Worm (Caenorhabditis elegans) whole organism, L1 larva: ENCODE measurements around the gene F31D4.5.

Experiments
- F16B12.6 ChIP-seq: fragments of 150-350 bp; optimal IDR thresholded peaks from 2 replicates; lab custom pipeline; 2014; ENCODE audit warnings: missing biosample characterization, missing genetic modification characterization
- Y116A8C.19 ChIP-seq: sonication (generic microtip); optimal IDR thresholded peaks from 2 replicates; lab custom pipeline; 2016; ENCODE audit warnings: missing compliant biosample characterization, missing genetic modification characterization, borderline replicate concordance
- aly-2 ChIP-seq: fragments of 150-350 bp; optimal IDR thresholded peaks from 2 replicates; lab custom pipeline; 2014; ENCODE audit warnings: missing biosample characterization, missing genetic modification characterization
- blmp-1 ChIP-seq: fragments of 150-350 bp; optimal IDR thresholded peaks from 2 replicates; lab custom pipeline; 2014; ENCODE audit warnings: missing biosample characterization, missing genetic modification characterization
- ceh-82 ChIP-seq, 3 experiments: fragments of 150-350 bp in 1 of 3; sonication (generic microtip) in 2 of 3; optimal IDR thresholded peaks; 2 replicates each; lab custom pipeline; 2014 to 2017; ENCODE audit warnings: missing biosample characterization in 3 of 3, missing genetic modification characterization in 3 of 3
- efl-1 ChIP-seq, 4 experiments: fragments of 150-350 bp; optimal IDR thresholded peaks in 3 of 4; peaks in 1 of 4; 1 replicate in 1 of 4; 2 replicates in 3 of 4; lab custom pipeline; 2014; ENCODE audit warnings: missing biosample characterization in 2 of 4, missing genetic modification characterization in 2 of 4, missing genetic modification reagents in 2 of 4
- elt-2 ChIP-seq: sonication (generic microtip); optimal IDR thresholded peaks from 2 replicates; lab custom pipeline; 2016; ENCODE audit warnings: missing genetic modification characterization, mild to moderate bottlenecking, inconsistent platforms, missing compliant biosample characterization, missing genetic modification reagents
- ets-5 ChIP-seq: fragments of 200-800 bp; sonication (Bioruptor generic); IDR thresholded peaks from 2 replicates; pipeline ENCODE4 v1.3.6; 2022; ENCODE audit warnings: missing genetic modification characterization, missing compliant biosample characterization
- hlh-4 ChIP-seq: sonication (generic microtip); optimal IDR thresholded peaks from 2 replicates; lab custom pipeline; 2016; ENCODE audit warnings: mild to moderate bottlenecking, missing genetic modification characterization, missing compliant biosample characterization
- isw-1 ChIP-seq: fragments of 200-800 bp; sonication (Bioruptor generic); IDR thresholded peaks from 2 replicates; pipeline ENCODE4 v1.3.6; 2022; ENCODE audit warnings: missing genetic modification characterization, missing compliant biosample characterization
- lin-14 ChIP-seq: fragments of 200-800 bp; sonication (Bioruptor generic); optimal IDR thresholded peaks from 2 replicates; lab custom pipeline; 2018; ENCODE audit warnings: mild to moderate bottlenecking, missing genetic modification characterization, moderate library complexity, missing compliant biosample characterization
- lin-15B ChIP-seq: fragments of 150-350 bp; sonication (generic microtip); optimal IDR thresholded peaks from 3 replicates; lab custom pipeline; 2014; ENCODE audit warnings: missing biosample characterization, missing genetic modification characterization
- lir-3 ChIP-seq: sonication (generic microtip); optimal IDR thresholded peaks from 2 replicates; lab custom pipeline; 2016; ENCODE audit warnings: mild to moderate bottlenecking, missing genetic modification characterization, moderate library complexity, missing compliant biosample characterization; ENCODE audit not compliant: poor library complexity
- mab-9 ChIP-seq: fragments of 200-800 bp; sonication (Bioruptor generic); IDR thresholded peaks from 2 replicates; pipeline ENCODE4 v1.3.6; 2022; ENCODE audit warnings: missing genetic modification reagents, missing genetic modification characterization, missing compliant biosample characterization
- mep-1 ChIP-seq: fragments of 150-350 bp; optimal IDR thresholded peaks from 2 replicates; lab custom pipeline; 2014; ENCODE audit warnings: missing biosample characterization, missing genetic modification characterization
- nhr-28 ChIP-seq: fragments of 150-350 bp; optimal IDR thresholded peaks from 2 replicates; lab custom pipeline; 2014; ENCODE audit warnings: missing biosample characterization, missing genetic modification characterization
- nhr-76 ChIP-seq: sonication (generic microtip); optimal IDR thresholded peaks from 2 replicates; lab custom pipeline; 2017; ENCODE audit warnings: missing biosample characterization, missing genetic modification characterization
- nhr-77 ChIP-seq: fragments of 150-350 bp; optimal IDR thresholded peaks from 2 replicates; lab custom pipeline; 2014; ENCODE audit warnings: missing biosample characterization, missing genetic modification characterization
- nhr-85 ChIP-seq: sonication (generic microtip); peaks from one replicate; lab custom pipeline; 2016; ENCODE audit warnings: missing genetic modification characterization, inconsistent platforms, missing compliant biosample characterization
- pag-3 ChIP-seq: sonication (generic microtip); optimal IDR thresholded peaks from 2 replicates; lab custom pipeline; 2017; ENCODE audit warnings: missing genetic modification characterization, mild to moderate bottlenecking, missing compliant biosample characterization, antibody characterized with exemption, borderline replicate concordance; ENCODE audit not compliant: insufficient read depth
- pqm-1 ChIP-seq: sonication (generic microtip); optimal IDR thresholded peaks from 3 replicates; lab custom pipeline; 2017; ENCODE audit warnings: missing biosample characterization, missing genetic modification characterization
- snpc-4 ChIP-seq: fragments of 150-350 bp; optimal IDR thresholded peaks from 2 replicates; lab custom pipeline; 2014; ENCODE audit warnings: missing biosample characterization, missing genetic modification characterization
- snu-23 ChIP-seq: sonication (generic microtip); optimal IDR thresholded peaks from 2 replicates; lab custom pipeline; 2016; ENCODE audit warnings: missing genetic modification characterization, missing compliant biosample characterization
- swsn-7 ChIP-seq: sonication (generic microtip); optimal IDR thresholded peaks from 2 replicates; lab custom pipeline; 2016; ENCODE audit warnings: missing genetic modification characterization, missing compliant biosample characterization
- unc-86 ChIP-seq: sonication (generic microtip); optimal IDR thresholded peaks from 2 replicates; lab custom pipeline; 2016; ENCODE audit warnings: missing genetic modification characterization, missing compliant biosample characterization
- unc-98 ChIP-seq: fragments of 200-800 bp; sonication (Bioruptor generic); IDR thresholded peaks from 2 replicates; pipeline ENCODE4 v1.3.6; 2022; ENCODE audit warnings: missing genetic modification characterization, missing compliant biosample characterization
- vab-15 ChIP-seq: sonication (generic microtip); optimal IDR thresholded peaks from 2 replicates; lab custom pipeline; 2017; ENCODE audit warnings: missing genotype, mild to moderate bottlenecking, missing genetic modification characterization, missing compliant biosample characterization
- xbp-1 ChIP-seq: sonication (generic microtip); optimal IDR thresholded peaks from 2 replicates; lab custom pipeline; 2016; ENCODE audit warnings: missing genetic modification characterization, missing compliant biosample characterization
- zip-4 ChIP-seq: fragments of 200-800 bp; sonication (Bioruptor generic); optimal IDR thresholded peaks from 2 replicates; lab custom pipeline; 2018; ENCODE audit warnings: mild to moderate bottlenecking, missing genetic modification characterization, moderate library complexity, missing compliant biosample characterization

The F31D4.5 gene

DNA sequence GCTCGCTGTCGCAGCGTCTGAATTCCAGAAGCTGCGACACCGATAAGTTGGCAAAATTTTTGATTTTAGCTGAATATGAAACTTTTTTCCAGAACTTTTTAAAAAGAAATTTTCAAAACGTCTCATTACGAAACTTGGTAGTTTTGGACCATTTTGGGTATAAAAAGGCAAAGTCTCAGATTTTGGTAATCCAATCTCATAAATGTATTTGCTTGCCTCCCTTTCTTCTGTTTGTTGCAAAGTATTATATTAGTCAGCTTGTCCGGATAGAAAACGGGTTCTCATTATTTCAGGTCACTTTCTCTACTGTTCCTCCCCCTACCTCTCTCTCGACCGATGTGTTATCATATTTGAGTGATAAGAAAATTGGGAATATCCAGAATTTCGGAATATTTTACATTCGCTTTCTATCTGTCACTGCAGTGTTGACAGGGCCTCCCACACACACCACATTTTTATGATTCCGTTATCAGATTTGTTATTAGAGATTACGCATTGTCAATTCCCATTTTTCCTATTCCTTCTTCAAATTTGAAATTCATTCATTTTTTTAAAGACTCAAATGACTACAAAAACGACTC lies at the start of gene F31D4.5:
Gene F31D4.5 (plus strand): TSS at position 491 of the 581 bp plus-strand sequence.
- TF ChIP-seq efl-1 (optimal IDR thresholded peaks at IDR 0.05; lab: Kevin White, UChicago) (no peak), efl-1 (GFP tag; optimal IDR thresholded peaks at IDR 0.05 in 1 of 2; lab: Kevin White, UChicago) (peak in 1 of 2 experiments; percentile 61), lin-15B (no peak)

DNA sequence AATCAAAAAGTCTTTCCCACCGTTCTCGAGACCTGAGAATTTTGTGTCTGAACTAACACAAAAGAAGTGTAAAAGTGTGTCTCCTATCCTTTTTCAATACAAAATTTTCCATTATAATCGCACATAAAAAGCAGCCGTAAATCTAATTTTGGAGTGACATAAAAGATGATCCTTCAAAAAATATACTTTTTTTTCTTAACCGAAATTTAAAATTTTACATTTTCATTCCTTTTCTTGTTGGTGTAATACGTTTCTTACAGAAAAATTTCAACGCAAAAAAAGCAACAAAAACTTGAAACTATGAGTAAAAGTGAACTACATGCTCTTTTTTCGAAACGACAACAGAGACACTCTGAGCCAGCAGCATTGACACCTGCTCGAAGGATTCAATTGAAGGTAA lies 46.8 kb upstream of the F31D4.5 start, which contains the start of gene Y44A6D.6:
Gene Y44A6D.6 (plus strand): TSS at position 301 of the 400 bp plus-strand sequence.
- TF ChIP-seq Y116A8C.19 (tag; lab: Kevin White, UChicago) (no peak), elt-2 (tag; lab: Kevin White, UChicago) (no peak), nhr-76 (tag; lab: Kevin White, UChicago) (no peak), lin-15B (no peak), snu-23 (no peak), vab-15 (tag; lab: Kevin White, UChicago) (no peak), unc-86 (tag; lab: Kevin White, UChicago) (no peak), isw-1 (GFP tag; lab: Robert Waterston, UW) (no peak), ets-5 (GFP tag; lab: Robert Waterston, UW) (no peak), unc-98 (GFP tag; lab: Robert Waterston, UW) (no peak), xbp-1 (no peak), lin-14 (GFP tag; lab: Kevin White, UChicago) (no peak), mab-9 (GFP tag; lab: Robert Waterston, UW) (no peak), aly-2 (tag; lab: Kevin White, UChicago) (no peak), F16B12.6 (tag; lab: Kevin White, UChicago) (no peak), nhr-85 (no peak), ceh-82 (tag; optimal IDR thresholded peaks at IDR 0.05; lab: Kevin White, UChicago) (no peak), pag-3 (tag; lab: Kevin White, UChicago) (no peak), hlh-4 (tag; lab: Kevin White, UChicago) (no peak)

DNA sequence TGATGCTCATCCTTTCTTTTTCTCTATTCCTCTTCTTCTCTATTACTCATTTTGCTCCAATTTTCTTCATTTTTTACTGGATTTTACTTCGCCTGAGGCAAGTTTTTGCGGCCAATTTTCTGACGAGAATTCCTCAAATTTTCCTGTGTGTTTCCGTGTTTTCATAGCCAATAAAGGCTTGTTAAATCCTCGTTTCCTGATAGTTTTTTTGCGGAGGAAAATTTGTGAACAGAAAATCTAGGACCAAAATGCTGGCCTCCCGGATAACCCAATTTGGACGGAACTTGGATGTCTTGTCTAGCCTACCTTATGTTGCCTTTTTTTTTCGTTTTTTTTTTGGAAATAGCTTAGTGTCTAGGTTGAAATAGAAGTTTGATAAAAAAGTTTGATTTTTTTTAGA lies 40.2 kb upstream of the F31D4.5 start:
- TF ChIP-seq ceh-82 (tag; optimal IDR thresholded peaks at IDR 0.05; lab: Kevin White, UChicago) = no peak
- no peak for TF ChIP-seq efl-1 (optimal IDR thresholded peaks at IDR 0.05; lab: Kevin White, UChicago)
- TF ChIP-seq efl-1 (GFP tag; optimal IDR thresholded peaks at IDR 0.05 in 1 of 2; lab: Kevin White, UChicago) = peak in 1 of 2 experiments; percentile 7
- peak; percentile 56 for TF ChIP-seq lin-14 (GFP tag; lab: Kevin White, UChicago)
- no peak for TF ChIP-seq snu-23

DNA sequence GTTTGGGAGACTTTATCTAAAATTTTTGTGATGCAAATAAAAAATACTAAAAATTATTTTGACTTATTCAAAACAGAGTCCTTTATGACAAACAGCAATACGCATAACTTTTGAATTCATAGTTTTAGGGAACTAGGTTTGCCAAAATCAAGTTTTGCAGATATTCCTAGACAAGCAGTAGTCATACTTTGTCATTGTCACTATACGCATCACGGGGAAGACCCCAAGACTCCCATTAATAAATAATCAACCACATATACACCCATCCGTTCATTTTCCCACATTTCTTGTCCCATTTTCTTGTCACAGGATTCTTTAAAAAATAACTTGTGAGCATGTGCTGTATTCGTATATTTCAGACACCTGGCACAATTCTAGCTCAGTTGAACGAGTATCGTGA lies 39.4 kb upstream of the F31D4.5 start, which contains the start of gene Y44A6D.7:
Gene Y44A6D.7 (plus strand): TSS at position 301 of the 400 bp plus-strand sequence.
- TF ChIP-seq zip-4 (no peak), nhr-85 (peak; percentile 30)

DNA sequence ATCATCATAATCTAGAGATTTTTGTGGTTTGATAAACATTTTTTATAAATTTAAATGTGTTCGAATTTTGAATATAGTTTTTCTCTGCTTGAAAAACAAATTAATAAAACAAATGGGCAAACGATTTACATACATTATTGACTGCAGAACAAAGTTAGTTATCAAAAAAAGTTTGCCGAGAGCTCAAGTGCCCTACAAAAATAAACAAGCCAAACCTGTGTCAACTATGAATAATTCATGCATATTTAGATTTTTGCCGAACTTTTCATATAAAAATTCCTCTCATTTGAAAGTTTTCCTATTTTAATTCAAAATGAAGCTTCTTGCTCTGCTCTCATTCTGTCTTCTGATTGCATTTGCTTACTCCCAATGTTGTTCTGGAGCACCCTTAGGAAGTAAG lies 38.0 kb upstream of the F31D4.5 start, which contains the start of gene sshk-1:
Gene sshk-1 (plus strand): TSS at position 301 of the 400 bp plus-strand sequence.
- TF ChIP-seq lin-14 (GFP tag; lab: Kevin White, UChicago) (no peak), pqm-1 (tag; lab: Kevin White, UChicago) (no peak), mab-9 (GFP tag; lab: Robert Waterston, UW) (no peak), lir-3 (no peak), mep-1 (tag; lab: Kevin White, UChicago) (no peak), lin-15B (no peak), snpc-4 (no peak), swsn-7 (tag; lab: Kevin White, UChicago) (no peak), nhr-77 (tag; lab: Kevin White, UChicago) (no peak)

DNA sequence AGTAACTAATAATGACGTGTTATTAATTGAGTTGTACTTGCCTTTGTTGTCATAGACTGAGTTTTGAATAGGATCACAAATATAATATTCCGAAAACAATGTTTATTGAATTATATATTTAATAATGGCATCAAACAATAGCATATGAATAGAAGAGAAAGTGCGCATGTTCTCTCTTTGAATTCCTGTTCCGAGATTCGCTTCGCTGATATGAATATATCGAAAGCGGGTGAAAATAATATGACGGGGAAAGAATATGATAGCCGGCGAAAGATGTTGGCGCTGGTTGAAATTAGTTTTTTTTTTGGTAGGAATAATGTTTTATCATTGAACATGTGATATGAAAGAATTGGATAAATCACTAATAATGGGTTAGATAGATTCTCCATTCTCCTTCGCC lies 33.8 kb upstream of the F31D4.5 start, which contains the start of gene T03D8.6:
Gene T03D8.6 (minus strand): TSS at position 298 of the 400 bp plus-strand sequence.
- no peak for TF ChIP-seq nhr-28 (tag; lab: Kevin White, UChicago)
- peak; percentile 68 for TF ChIP-seq blmp-1 (tag; lab: Kevin White, UChicago)
